Worm (Caenorhabditis elegans) whole organism, midembryonic: ENCODE results near the gene nspd-7.

ENCODE experiments used
- T22C8.4 ChIP-seq: fragments of 200-800 bp; sonication (Bioruptor generic); IDR thresholded peaks from 2 replicates; pipeline ENCODE4 v1.3.6; 2022; ENCODE audit warnings: missing genetic modification characterization, missing compliant biosample characterization
- cog-1 ChIP-seq: sonication (generic microtip); optimal IDR thresholded peaks from 2 replicates; lab custom pipeline; 2016; ENCODE audit warnings: missing genetic modification characterization, missing compliant biosample characterization
- flt-1 ChIP-seq: fragments of 200-800 bp; sonication (Bioruptor generic); IDR thresholded peaks from 2 replicates; pipeline ENCODE4 v1.3.6; 2022; ENCODE audit warnings: missing genetic modification characterization, missing compliant biosample characterization
- klf-2 ChIP-seq: fragments of 200-800 bp; sonication (Bioruptor generic); conservative IDR thresholded peaks from 2 replicates; pipeline ENCODE4 v1.3.6; 2022; ENCODE audit warnings: missing genetic modification reagents, missing genetic modification characterization, missing compliant biosample characterization
- med-1 ChIP-seq: sonication (generic microtip); optimal IDR thresholded peaks from 2 replicates; lab custom pipeline; 2017; ENCODE audit warnings: missing genetic modification characterization, mild to moderate bottlenecking, missing compliant biosample characterization, antibody characterized with exemption, missing genetic modification reagents; ENCODE audit not compliant: insufficient read depth
- ref-1 ChIP-seq: fragments of 200-800 bp; sonication (Bioruptor generic); conservative IDR thresholded peaks from 2 replicates; pipeline ENCODE4 v1.3.6; 2022; ENCODE audit warnings: missing genetic modification reagents, missing genetic modification characterization, missing compliant biosample characterization
- tab-1 ChIP-seq: fragments of 200-800 bp; sonication (Bioruptor generic); IDR thresholded peaks from 2 replicates; pipeline ENCODE4 v1.3.6; 2022; ENCODE audit warnings: missing genetic modification characterization, missing compliant biosample characterization
- ztf-23 ChIP-seq: fragments of 200-800 bp; sonication (Bioruptor generic); IDR thresholded peaks from 2 replicates; pipeline ENCODE4 v1.3.6; 2022; ENCODE audit warnings: missing genetic modification reagents, missing genetic modification characterization, missing compliant biosample characterization
- ztf-29 ChIP-seq: fragments of 200-800 bp; sonication (Bioruptor generic); IDR thresholded peaks from 2 replicates; pipeline ENCODE4 v1.3.6; 2022; ENCODE audit warnings: missing genetic modification reagents, missing genetic modification characterization, missing compliant biosample characterization

Gene nspd-7

ce11 chrIV:10273781-10274313 is 4.9 kb upstream of the nspd-7 start, which contains the start of gene Y43C5A.3:
Gene Y43C5A.3 (plus strand): TSS chrIV:10274036.
- TF ChIP-seq cog-1 (tag; lab: Kevin White, UChicago) (no peak), ztf-29 (GFP tag; lab: Robert Waterston, UW) (no peak), tab-1 (GFP tag; lab: Robert Waterston, UW) (no peak), T22C8.4 (GFP tag; lab: Robert Waterston, UW) (no peak), ztf-23 (GFP tag; lab: Robert Waterston, UW) (no peak), med-1 (GFP tag; lab: Kevin White, UChicago) (no peak), klf-2 (GFP tag; lab: Robert Waterston, UW) (no peak), ref-1 (GFP tag; lab: Robert Waterston, UW) (no peak)

ce11 chrIV:10273360-10273759 is 4.4 kb upstream of the nspd-7 start:
- TF ChIP-seq ref-1 (GFP tag; lab: Robert Waterston, UW) (no peak), cog-1 (tag; lab: Kevin White, UChicago) (no peak), flt-1 (GFP tag; lab: Robert Waterston, UW) (no peak)

- TF ChIP-seq tab-1 (GFP tag; lab: Robert Waterston, UW), result 0 out of 2 replicates have a peak, but pooled peaks have one; percentile 5
- 0 out of 2 replicates have a peak, but pooled peaks have one; percentile 25 for TF ChIP-seq klf-2 (GFP tag; lab: Robert Waterston, UW)
Observed at ce11 chrIV:10262882-10263281, 6.1 kb downstream of the nspd-7 start.

- TF ChIP-seq T22C8.4 (GFP tag; lab: Robert Waterston, UW), result no peak
- TF ChIP-seq cog-1 (tag; lab: Kevin White, UChicago), result no peak
- TF ChIP-seq ref-1 (GFP tag; lab: Robert Waterston, UW), result no peak
- no peak for TF ChIP-seq ztf-29 (GFP tag; lab: Robert Waterston, UW)
- no peak for TF ChIP-seq med-1 (GFP tag; lab: Kevin White, UChicago)
- no peak for TF ChIP-seq ztf-23 (GFP tag; lab: Robert Waterston, UW)
- TF ChIP-seq klf-2 (GFP tag; lab: Robert Waterston, UW), result no peak
- no peak for TF ChIP-seq tab-1 (GFP tag; lab: Robert Waterston, UW)
- no peak for TF ChIP-seq flt-1 (GFP tag; lab: Robert Waterston, UW)
Observed at ce11 chrIV:10261061-10261460, 7.9 kb downstream of the nspd-7 start.

DNA sequence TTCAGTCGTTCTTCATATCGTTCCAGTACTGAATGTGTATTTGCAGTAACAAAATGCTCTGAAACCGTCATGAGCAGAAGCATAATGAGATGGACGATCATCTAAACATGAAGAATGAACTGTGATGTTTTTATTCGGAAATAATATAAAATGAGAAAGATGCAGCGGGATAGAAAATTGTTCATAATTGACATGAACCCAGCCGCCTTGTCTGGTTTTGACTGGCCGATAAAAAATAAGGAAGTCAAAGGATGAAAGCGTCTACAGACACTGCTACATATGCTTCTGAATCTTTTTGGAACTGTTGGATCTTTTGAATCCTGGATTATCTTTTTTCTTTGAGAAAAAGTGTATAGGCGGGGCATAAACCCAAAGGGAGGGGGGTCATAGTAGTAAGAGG is 9.4 kb downstream of the nspd-7 start, which contains the start of gene F01G10.9:
Gene F01G10.9, minus strand, starts transcription at position 101 of the 400 bp plus-strand sequence.
- TF ChIP-seq klf-2 (GFP tag; lab: Robert Waterston, UW), result no peak
- TF ChIP-seq tab-1 (GFP tag; lab: Robert Waterston, UW), result no peak
- TF ChIP-seq T22C8.4 (GFP tag; lab: Robert Waterston, UW), result no peak
- no peak for TF ChIP-seq flt-1 (GFP tag; lab: Robert Waterston, UW)
- TF ChIP-seq ref-1 (GFP tag; lab: Robert Waterston, UW), result no peak
- TF ChIP-seq med-1 (GFP tag; lab: Kevin White, UChicago), result no peak
- no peak for TF ChIP-seq ztf-23 (GFP tag; lab: Robert Waterston, UW)
- no peak for TF ChIP-seq ztf-29 (GFP tag; lab: Robert Waterston, UW)
- no peak for TF ChIP-seq cog-1 (tag; lab: Kevin White, UChicago)

ce11 chrIV:10252886-10253639 is 15.9 kb downstream of the nspd-7 start:
- TF ChIP-seq klf-2 (GFP tag; lab: Robert Waterston, UW), result no peak
- TF ChIP-seq T22C8.4 (GFP tag; lab: Robert Waterston, UW), result no peak
- no peak for TF ChIP-seq med-1 (GFP tag; lab: Kevin White, UChicago)
- TF ChIP-seq ref-1 (GFP tag; lab: Robert Waterston, UW), result no peak
- no peak for TF ChIP-seq cog-1 (tag; lab: Kevin White, UChicago)
- no peak for TF ChIP-seq tab-1 (GFP tag; lab: Robert Waterston, UW)
- TF ChIP-seq ztf-23 (GFP tag; lab: Robert Waterston, UW), result no peak
- no peak for TF ChIP-seq ztf-29 (GFP tag; lab: Robert Waterston, UW)
- TF ChIP-seq flt-1 (GFP tag; lab: Robert Waterston, UW), result no peak

DNA sequence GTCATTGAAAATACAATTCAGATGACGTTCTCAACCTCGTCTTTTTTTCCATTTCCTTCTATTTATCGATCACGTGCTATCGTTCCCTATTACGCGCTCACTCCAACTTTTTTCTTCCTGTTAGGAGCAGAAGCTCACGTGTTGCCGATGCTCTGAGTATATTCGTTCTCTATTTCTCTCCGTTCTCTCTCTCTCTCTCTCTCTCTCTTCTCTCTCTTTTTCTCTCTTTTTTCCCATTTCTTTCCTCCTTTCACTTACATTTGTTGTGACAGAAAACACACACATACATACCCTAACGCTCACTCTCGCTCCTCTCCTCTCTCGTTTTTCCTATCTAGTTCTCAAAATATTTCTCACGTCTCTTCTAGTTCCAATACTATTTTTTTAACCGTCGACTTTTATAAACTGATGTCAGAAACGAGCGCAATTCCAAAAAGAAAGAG is 16.6 kb downstream of the nspd-7 start:
- TF ChIP-seq cog-1 (tag; lab: Kevin White, UChicago) (peak; percentile 36), med-1 (GFP tag; lab: Kevin White, UChicago) (no peak), T22C8.4 (GFP tag; lab: Robert Waterston, UW) (no peak), klf-2 (GFP tag; lab: Robert Waterston, UW) (no peak), ref-1 (GFP tag; lab: Robert Waterston, UW) (no peak)

DNA sequence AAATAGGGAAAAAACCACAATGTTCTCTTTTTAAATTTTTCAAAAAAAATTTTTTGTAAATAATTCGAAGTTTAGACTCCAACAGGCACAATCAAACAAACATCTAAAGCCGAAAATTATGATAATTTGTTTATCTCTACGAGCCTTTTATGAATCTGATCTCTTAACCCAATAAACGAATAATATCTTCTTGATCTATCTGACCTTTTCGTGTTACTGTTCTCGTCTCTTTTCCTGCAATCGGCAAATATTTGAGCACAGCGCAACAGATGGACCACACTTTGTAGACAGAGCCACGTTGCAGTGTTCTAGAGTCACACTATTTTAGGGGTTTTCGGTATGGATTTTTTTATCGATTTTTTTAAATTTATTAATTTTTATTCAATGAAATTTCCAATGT is 17.2 kb downstream of the nspd-7 start:
- TF ChIP-seq cog-1 (tag; lab: Kevin White, UChicago) (no peak), T22C8.4 (GFP tag; lab: Robert Waterston, UW) (peak; percentile 19; the same call in 1 of the 2 replicates)

DNA sequence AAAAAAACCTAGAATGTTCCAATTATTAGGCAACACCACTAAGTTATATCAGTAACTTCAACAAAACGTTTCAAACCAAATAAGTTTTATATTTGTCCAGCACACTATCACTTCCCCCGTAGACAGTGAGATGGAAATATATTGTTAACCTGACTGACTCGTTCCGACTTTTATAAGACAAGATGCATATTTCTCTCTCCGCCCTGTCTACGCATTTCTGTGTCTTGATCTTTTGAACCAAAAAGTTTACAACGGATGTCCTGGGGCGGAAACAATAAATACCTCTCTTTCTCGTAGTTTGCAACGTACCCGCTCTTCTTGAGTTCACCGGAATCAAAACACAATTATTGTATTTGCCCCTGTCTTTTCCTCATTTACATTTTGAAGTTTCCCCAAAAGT is 17.7 kb downstream of the nspd-7 start:
- no peak for TF ChIP-seq flt-1 (GFP tag; lab: Robert Waterston, UW)
- TF ChIP-seq klf-2 (GFP tag; lab: Robert Waterston, UW), result no peak
- no peak for TF ChIP-seq cog-1 (tag; lab: Kevin White, UChicago)
- TF ChIP-seq T22C8.4 (GFP tag; lab: Robert Waterston, UW), result no peak
- no peak for TF ChIP-seq ztf-23 (GFP tag; lab: Robert Waterston, UW)
- TF ChIP-seq ref-1 (GFP tag; lab: Robert Waterston, UW), result no peak
- no peak for TF ChIP-seq med-1 (GFP tag; lab: Kevin White, UChicago)
- TF ChIP-seq ztf-29 (GFP tag; lab: Robert Waterston, UW), result no peak
- no peak for TF ChIP-seq tab-1 (GFP tag; lab: Robert Waterston, UW)
